Worm (Caenorhabditis elegans) whole organism, L1 larva: ENCODE results near the gene ubc-22.
"Not testable (repeated sequence)": the region's sequence is repeated elsewhere in the genome, so short reads cannot be mapped to it uniquely, and the experiment has no call there.

Source experiments
- C34B4.2 ChIP-seq: sonication (generic microtip); optimal IDR thresholded peaks from 2 replicates; lab custom pipeline; 2017; ENCODE audit warnings: mild to moderate bottlenecking, missing genetic modification characterization, missing compliant biosample characterization
- F16B12.6 ChIP-seq: fragments of 150-350 bp; optimal IDR thresholded peaks from 2 replicates; lab custom pipeline; 2014; ENCODE audit warnings: missing biosample characterization, missing genetic modification characterization
- ama-1 ChIP-seq: fragments of 150-350 bp; optimal IDR thresholded peaks from 2 replicates; lab custom pipeline; 2014
- blmp-1 ChIP-seq: fragments of 150-350 bp; optimal IDR thresholded peaks from 2 replicates; lab custom pipeline; 2014; ENCODE audit warnings: missing biosample characterization, missing genetic modification characterization
- ceh-8 ChIP-seq: fragments of 200-800 bp; sonication (Bioruptor generic); optimal IDR thresholded peaks from 2 replicates; lab custom pipeline; 2018; ENCODE audit warnings: mild to moderate bottlenecking, missing genetic modification characterization, moderate library complexity, missing compliant biosample characterization
- dpl-1 ChIP-seq, 3 experiments: fragments of 150-350 bp in 2 of 3; sonication (generic microtip) in 1 of 3; optimal IDR thresholded peaks; 2 replicates each; lab custom pipeline; 2014 to 2017; ENCODE audit warnings: missing biosample characterization in 3 of 3, missing genetic modification characterization in 3 of 3, missing genetic modification reagents in 3 of 3
- dsc-1 ChIP-seq: sonication (generic microtip); optimal IDR thresholded peaks from 2 replicates; lab custom pipeline; 2016; ENCODE audit warnings: mild to moderate bottlenecking, missing genetic modification characterization, missing compliant biosample characterization
- efl-1 ChIP-seq, 4 experiments: fragments of 150-350 bp; optimal IDR thresholded peaks in 3 of 4; peaks in 1 of 4; 1 replicate in 1 of 4; 2 replicates in 3 of 4; lab custom pipeline; 2014; ENCODE audit warnings: missing biosample characterization in 2 of 4, missing genetic modification characterization in 2 of 4, missing genetic modification reagents in 2 of 4
- egl-13 ChIP-seq: sonication (generic microtip); optimal IDR thresholded peaks from 2 replicates; lab custom pipeline; 2016; ENCODE audit warnings: missing genotype, missing genetic modification reagents, missing genetic modification characterization, missing compliant biosample characterization
- egl-27 ChIP-seq, 2 experiments: fragments of 150-350 bp in 1 of 2; sonication (generic microtip); optimal IDR thresholded peaks; 3 replicates each; lab custom pipeline; 2017 to 2018; ENCODE audit warnings: missing biosample characterization in 2 of 2, missing genetic modification characterization in 2 of 2, missing genetic modification reagents in 2 of 2
- elt-2 ChIP-seq: sonication (generic microtip); optimal IDR thresholded peaks from 2 replicates; lab custom pipeline; 2016; ENCODE audit warnings: missing genetic modification characterization, mild to moderate bottlenecking, inconsistent platforms, missing compliant biosample characterization, missing genetic modification reagents
- ets-5 ChIP-seq: fragments of 200-800 bp; sonication (Bioruptor generic); IDR thresholded peaks from 2 replicates; pipeline ENCODE4 v1.3.6; 2022; ENCODE audit warnings: missing genetic modification characterization, missing compliant biosample characterization
- fkh-4 ChIP-seq: sonication (generic microtip); optimal IDR thresholded peaks from 2 replicates; lab custom pipeline; 2016; ENCODE audit warnings: missing compliant biosample characterization, missing genetic modification characterization, borderline replicate concordance
- fos-1 ChIP-seq: fragments of 150-350 bp; optimal IDR thresholded peaks from 2 replicates; lab custom pipeline; 2014; ENCODE audit warnings: missing biosample characterization, missing genetic modification characterization
- grh-1 ChIP-seq: fragments of 200-800 bp; sonication (Bioruptor generic); IDR thresholded peaks from 2 replicates; pipeline ENCODE4 v1.3.6; 2022; ENCODE audit warnings: missing genetic modification reagents, missing genetic modification characterization, missing compliant biosample characterization
- irx-1 ChIP-seq: sonication (generic microtip); optimal IDR thresholded peaks from 2 replicates; lab custom pipeline; 2016; ENCODE audit warnings: missing genetic modification characterization, missing compliant biosample characterization
- lin-35 ChIP-seq, 2 experiments: fragments of 150-350 bp; optimal IDR thresholded peaks; 2 replicates each; lab custom pipeline; 2014; ENCODE audit warnings: missing biosample characterization in 2 of 2, missing genetic modification characterization in 2 of 2, missing genetic modification reagents in 2 of 2
- lin-39 ChIP-seq: fragments of 150-350 bp; optimal IDR thresholded peaks from 2 replicates; lab custom pipeline; 2014; ENCODE audit warnings: missing biosample characterization, missing genetic modification reagents, missing genetic modification characterization
- lir-3 ChIP-seq: sonication (generic microtip); optimal IDR thresholded peaks from 2 replicates; lab custom pipeline; 2016; ENCODE audit warnings: mild to moderate bottlenecking, missing genetic modification characterization, moderate library complexity, missing compliant biosample characterization; ENCODE audit not compliant: poor library complexity
- mab-9 ChIP-seq: fragments of 200-800 bp; sonication (Bioruptor generic); IDR thresholded peaks from 2 replicates; pipeline ENCODE4 v1.3.6; 2022; ENCODE audit warnings: missing genetic modification reagents, missing genetic modification characterization, missing compliant biosample characterization
- mdl-1 ChIP-seq, 2 experiments: fragments of 150-350 bp; optimal IDR thresholded peaks; 2 replicates each; lab custom pipeline; 2014 to 2017; ENCODE audit warnings: missing biosample characterization in 2 of 2, missing genetic modification characterization in 2 of 2, inconsistent platforms in 1 of 2
- mef-2 ChIP-seq: fragments of 150-350 bp; optimal IDR thresholded peaks from 2 replicates; lab custom pipeline; 2014; ENCODE audit warnings: missing biosample characterization, missing genetic modification characterization
- mep-1 ChIP-seq: fragments of 150-350 bp; optimal IDR thresholded peaks from 2 replicates; lab custom pipeline; 2014; ENCODE audit warnings: missing biosample characterization, missing genetic modification characterization
- nhr-19 ChIP-seq: fragments of 200-800 bp; sonication (Bioruptor generic); conservative IDR thresholded peaks from 2 replicates; pipeline ENCODE4 v1.3.6; 2022; ENCODE audit warnings: missing genetic modification characterization, missing compliant biosample characterization
- nhr-76 ChIP-seq: sonication (generic microtip); optimal IDR thresholded peaks from 2 replicates; lab custom pipeline; 2017; ENCODE audit warnings: missing biosample characterization, missing genetic modification characterization
- nhr-84 ChIP-seq: sonication (generic microtip); optimal IDR thresholded peaks from 2 replicates; lab custom pipeline; 2017; ENCODE audit warnings: missing biosample characterization, missing genetic modification characterization
- pag-3 ChIP-seq: sonication (generic microtip); optimal IDR thresholded peaks from 2 replicates; lab custom pipeline; 2017; ENCODE audit warnings: missing genetic modification characterization, mild to moderate bottlenecking, missing compliant biosample characterization, antibody characterized with exemption, borderline replicate concordance; ENCODE audit not compliant: insufficient read depth
- pax-3 ChIP-seq: fragments of 200-800 bp; sonication (Bioruptor generic); optimal IDR thresholded peaks from 2 replicates; lab custom pipeline; 2018; ENCODE audit warnings: mild to moderate bottlenecking, missing genetic modification characterization, moderate library complexity, missing compliant biosample characterization
- skn-1 ChIP-seq: fragments of 150-350 bp; optimal IDR thresholded peaks from 2 replicates; lab custom pipeline; 2014; ENCODE audit warnings: missing biosample characterization, missing genetic modification characterization
- unc-30 ChIP-seq: sonication (generic microtip); optimal IDR thresholded peaks from 2 replicates; lab custom pipeline; 2017; ENCODE audit warnings: missing biosample characterization, missing genetic modification characterization
- unc-86 ChIP-seq: sonication (generic microtip); optimal IDR thresholded peaks from 2 replicates; lab custom pipeline; 2016; ENCODE audit warnings: missing genetic modification characterization, missing compliant biosample characterization
- zag-1 ChIP-seq: fragments of 150-350 bp; optimal IDR thresholded peaks from 2 replicates; lab custom pipeline; 2014; ENCODE audit warnings: missing biosample characterization, missing genetic modification characterization

ubc-22 gene

ce11 chrX:8820643-8821042, 48.3 kb downstream of the ubc-22 start:
- peak in 1 of 2 experiments; percentile 13 for TF ChIP-seq lin-35 (GFP tag; optimal IDR thresholded peaks at IDR 0.05; lab: Kevin White, UChicago)
- no peak for TF ChIP-seq fos-1 (tag; lab: Kevin White, UChicago)
- TF ChIP-seq elt-2, result peak; percentile 75
- TF ChIP-seq mab-9 (GFP tag; lab: Robert Waterston, UW), result no peak

ce11 chrX:8819815-8820415, 49.0 kb downstream of the ubc-22 start:
- TF ChIP-seq egl-27 (tag; optimal IDR thresholded peaks at IDR 0.05; lab: Kevin White, UChicago) (no peak), lin-35 (GFP tag; optimal IDR thresholded peaks at IDR 0.05; lab: Kevin White, UChicago) (no peak), elt-2 (no peak), grh-1 (peak; percentile 16; the same call in 1 of the 2 replicates), blmp-1 (peak; percentile 5), lir-3 (tag; lab: Kevin White, UChicago) (no peak), efl-1 (optimal IDR thresholded peaks at IDR 0.05; lab: Kevin White, UChicago) (no peak), efl-1 (GFP tag; optimal IDR thresholded peaks at IDR 0.05 in 1 of 2; lab: Kevin White, UChicago) (peak in 1 of 2 experiments; percentile 36), skn-1 (tag; lab: Kevin White, UChicago) (no peak), dsc-1 (tag; lab: Kevin White, UChicago) (no peak), pax-3 (tag; lab: Kevin White, UChicago) (no peak), lin-39 (tag; lab: Kevin White, UChicago) (no peak)
- TF ChIP-seq, all 84 proteins: peak for 3

- TF ChIP-seq nhr-19, result 0 out of 2 replicates have a peak, but pooled peaks have one; percentile 13
- TF ChIP-seq efl-1 (optimal IDR thresholded peaks at IDR 0.05; lab: Kevin White, UChicago), result not testable (repeated sequence)
- peak in 1 of 2 experiments; percentile 17 for TF ChIP-seq efl-1 (GFP tag; optimal IDR thresholded peaks at IDR 0.05 in 1 of 2; lab: Kevin White, UChicago)
- peak in 1 of 3 experiments; percentile 29 for TF ChIP-seq dpl-1 (GFP tag; optimal IDR thresholded peaks at IDR 0.05; lab: Kevin White, UChicago)
These were observed 50.5 kb downstream of the ubc-22 start for ce11 chrX:8818438-8818837.

ce11 chrX:8817929-8818328, 51.0 kb downstream of the ubc-22 start:
- TF ChIP-seq C34B4.2 (tag; lab: Kevin White, UChicago) (no peak), nhr-84 (tag; lab: Kevin White, UChicago) (no peak), mef-2 (tag; lab: Kevin White, UChicago) (no peak), zag-1 (tag; lab: Kevin White, UChicago) (no peak), unc-30 (no peak), fkh-4 (no peak), lir-3 (tag; lab: Kevin White, UChicago) (no peak), egl-13 (tag; lab: Kevin White, UChicago) (no peak), skn-1 (tag; lab: Kevin White, UChicago) (no peak), irx-1 (tag; lab: Kevin White, UChicago) (no peak), mab-9 (GFP tag; lab: Robert Waterston, UW) (no peak), ama-1 (lab: Kevin White, UChicago) (no peak), nhr-76 (tag; lab: Kevin White, UChicago) (no peak), unc-86 (tag; lab: Kevin White, UChicago) (no peak), mdl-1 (tag; optimal IDR thresholded peaks at IDR 0.05; lab: Kevin White, UChicago) (no peak), pag-3 (tag; lab: Kevin White, UChicago) (no peak), ceh-8 (GFP tag; lab: Kevin White, UChicago) (no peak), ets-5 (GFP tag; lab: Robert Waterston, UW) (no peak), F16B12.6 (tag; lab: Kevin White, UChicago) (no peak), mep-1 (tag; lab: Kevin White, UChicago) (no peak)
